Worm (Caenorhabditis elegans) whole organism, early embryonic: Measurements from ENCODE around the gene rcd-1.

ENCODE experiments used
- F13C5.2 ChIP-seq: sonication (generic microtip); optimal IDR thresholded peaks from 2 replicates; lab custom pipeline; 2017; ENCODE audit warnings: mild to moderate bottlenecking, missing genetic modification characterization, inconsistent platforms, missing compliant biosample characterization
- aly-1 ChIP-seq: sonication (generic microtip); optimal IDR thresholded peaks from 2 replicates; lab custom pipeline; 2016; ENCODE audit warnings: missing genetic modification characterization, missing compliant biosample characterization
- ama-1 ChIP-seq: fragments of 150-350 bp; optimal IDR thresholded peaks from 2 replicates; lab custom pipeline; 2014
- ceh-36 ChIP-seq: sonication (generic microtip); optimal IDR thresholded peaks from 2 replicates; lab custom pipeline; 2016; ENCODE audit warnings: missing genetic modification characterization, inconsistent platforms, missing compliant biosample characterization
- ets-7 ChIP-seq: sonication (generic microtip); optimal IDR thresholded peaks from 2 replicates; lab custom pipeline; 2016; ENCODE audit warnings: missing genotype, missing genetic modification characterization, missing compliant biosample characterization
- flt-1 ChIP-seq: fragments of 200-800 bp; sonication (Bioruptor generic); IDR thresholded peaks from 2 replicates; pipeline ENCODE4 v1.3.6; 2022; ENCODE audit warnings: missing genetic modification characterization, missing compliant biosample characterization
- hmg-4 ChIP-seq: fragments of 200-800 bp; sonication (Bioruptor generic); optimal IDR thresholded peaks from 2 replicates; lab custom pipeline; 2018; ENCODE audit warnings: mild to moderate bottlenecking, missing genetic modification characterization, missing compliant biosample characterization
- hnd-1 ChIP-seq: sonication (generic microtip); optimal IDR thresholded peaks from 2 replicates; lab custom pipeline; 2016; ENCODE audit warnings: missing genetic modification characterization, missing compliant biosample characterization
- pes-1 ChIP-seq: fragments of 200-800 bp; sonication (Bioruptor generic); IDR thresholded peaks from 2 replicates; pipeline ENCODE4 v1.3.6; 2022; ENCODE audit warnings: missing genetic modification reagents, missing genetic modification characterization, missing compliant biosample characterization
- sea-1 ChIP-seq: fragments of 200-800 bp; sonication (Bioruptor generic); conservative IDR thresholded peaks from 2 replicates; pipeline ENCODE4 v1.3.6; 2022; ENCODE audit warnings: missing genetic modification characterization, missing compliant biosample characterization
- tbx-11 ChIP-seq: fragments of 200-800 bp; sonication (Bioruptor generic); IDR thresholded peaks from 2 replicates; pipeline ENCODE4 v1.3.6; 2022; ENCODE audit warnings: missing genetic modification characterization, missing compliant biosample characterization
- tra-4 ChIP-seq: sonication (generic microtip); optimal IDR thresholded peaks from 2 replicates; lab custom pipeline; 2017; ENCODE audit warnings: missing genetic modification characterization, missing compliant biosample characterization

- TF ChIP-seq sea-1 (GFP tag; lab: Robert Waterston, UW) (no peak), pes-1 (GFP tag; lab: Robert Waterston, UW) (no peak), ama-1 (lab: Kevin White, UChicago) (no peak), hmg-4 (GFP tag; lab: Kevin White, UChicago) (no peak), flt-1 (no peak), tbx-11 (no peak), hnd-1 (no peak), F13C5.2 (tag; lab: Kevin White, UChicago) (no peak), ets-7 (no peak), tra-4 (tag; lab: Kevin White, UChicago) (no peak), ceh-36 (tag; lab: Kevin White, UChicago) (no peak), aly-1 (tag; lab: Kevin White, UChicago) (no peak)
Observed at ce11 chrII:3731723-3732122, 22.0 kb upstream of the rcd-1 start, which contains the start of the genes sdz-12 and bath-31.
